Fruit fly (Drosophila melanogaster) ovary, adult (tissue): ENCODE measurements around the gene CG18281.
A peak's percentile ranks its signal among the peaks of the same experiment; 100 is the strongest.
"Not testable (repeated sequence)": the region's sequence is repeated elsewhere in the genome, so short reads cannot be mapped to it uniquely, and the experiment has no call there.

Experiments
- CG17801 ChIP-seq: fragments of 200-800 bp; optimal IDR thresholded peaks from 2 replicates; lab custom pipeline; 2019; ENCODE audit warnings: missing biosample characterization, mild to moderate bottlenecking, missing genetic modification characterization, moderate library complexity; ENCODE audit not compliant: partially characterized antibody

The CG18281 gene

DNA sequence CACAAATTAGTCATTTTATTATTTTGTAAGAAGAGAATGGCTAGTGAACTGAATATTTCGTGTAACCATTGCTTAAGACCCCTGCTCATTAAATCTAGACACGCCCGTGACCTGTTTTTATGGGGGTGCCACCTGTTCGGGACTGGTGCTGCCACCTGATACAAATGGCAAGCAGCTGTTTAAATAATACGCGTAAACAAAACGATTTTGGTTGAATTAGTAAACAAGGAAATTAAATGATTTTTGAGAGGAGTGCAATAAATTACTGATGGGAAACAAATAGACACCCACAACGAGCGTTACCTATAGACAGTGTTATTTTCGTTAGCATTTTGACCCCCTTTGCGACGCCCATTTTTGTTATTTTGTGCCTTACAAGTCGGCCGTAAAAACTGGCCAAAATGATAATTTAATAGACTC lies 24.8 kb upstream of the CG18281 start:
- TF ChIP-seq CG17801 (GFP tag; lab: Kevin White, UChicago) = peak; percentile 87

DNA sequence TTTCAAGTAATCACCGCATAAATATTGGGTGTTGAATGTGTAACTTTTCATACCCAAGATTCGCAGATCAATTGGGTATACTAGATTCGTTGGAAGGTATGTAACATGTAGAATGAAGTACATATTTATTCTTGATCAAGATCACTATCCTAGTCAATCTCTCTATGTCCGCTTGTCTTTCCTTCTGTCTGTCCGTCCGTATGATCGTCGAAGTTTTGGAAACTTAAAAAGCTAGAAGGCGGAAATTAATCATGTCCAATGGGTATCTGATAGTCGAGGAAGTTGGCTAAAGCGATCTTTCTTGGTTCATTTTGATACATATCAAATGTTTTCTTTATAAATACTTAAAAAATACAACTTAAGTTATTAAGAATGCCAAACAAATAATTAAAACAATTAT lies 12.0 kb upstream of the CG18281 start:
- TF ChIP-seq CG17801 (GFP tag; lab: Kevin White, UChicago) = no peak

DNA sequence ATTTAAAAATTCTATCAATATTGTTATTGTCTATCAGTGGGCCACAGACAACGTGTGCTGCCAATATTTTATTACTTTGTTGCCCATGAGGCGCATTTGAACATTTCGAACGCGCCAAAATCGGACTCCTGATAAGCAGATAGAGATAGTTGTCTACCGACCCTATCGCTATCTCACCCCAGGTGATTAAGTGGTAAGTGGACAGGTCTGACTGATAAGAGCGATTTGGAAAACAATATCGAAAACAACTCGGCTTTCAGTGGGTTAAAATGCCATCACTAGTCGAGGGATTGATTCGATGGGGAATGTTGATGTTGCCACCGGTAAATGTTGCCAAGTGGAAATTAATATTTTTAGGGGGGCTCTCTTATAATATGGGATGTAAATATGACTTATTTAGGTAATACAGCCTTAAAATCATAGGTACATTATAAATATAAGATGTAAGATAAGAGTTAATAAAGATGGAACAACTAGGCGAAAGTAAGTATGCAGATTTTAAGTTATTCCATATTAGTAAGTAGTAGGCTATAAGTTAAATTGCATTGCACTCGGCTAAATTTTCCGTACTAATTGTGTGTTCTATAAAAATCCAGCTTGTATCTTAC lies 8.0 kb upstream of the CG18281 start, which contains the start of gene ND-39:
Gene ND-39, plus strand, starts transcription at position 558 of the 608 bp plus-strand sequence.
- TF ChIP-seq CG17801 (GFP tag; lab: Kevin White, UChicago) = no peak

DNA sequence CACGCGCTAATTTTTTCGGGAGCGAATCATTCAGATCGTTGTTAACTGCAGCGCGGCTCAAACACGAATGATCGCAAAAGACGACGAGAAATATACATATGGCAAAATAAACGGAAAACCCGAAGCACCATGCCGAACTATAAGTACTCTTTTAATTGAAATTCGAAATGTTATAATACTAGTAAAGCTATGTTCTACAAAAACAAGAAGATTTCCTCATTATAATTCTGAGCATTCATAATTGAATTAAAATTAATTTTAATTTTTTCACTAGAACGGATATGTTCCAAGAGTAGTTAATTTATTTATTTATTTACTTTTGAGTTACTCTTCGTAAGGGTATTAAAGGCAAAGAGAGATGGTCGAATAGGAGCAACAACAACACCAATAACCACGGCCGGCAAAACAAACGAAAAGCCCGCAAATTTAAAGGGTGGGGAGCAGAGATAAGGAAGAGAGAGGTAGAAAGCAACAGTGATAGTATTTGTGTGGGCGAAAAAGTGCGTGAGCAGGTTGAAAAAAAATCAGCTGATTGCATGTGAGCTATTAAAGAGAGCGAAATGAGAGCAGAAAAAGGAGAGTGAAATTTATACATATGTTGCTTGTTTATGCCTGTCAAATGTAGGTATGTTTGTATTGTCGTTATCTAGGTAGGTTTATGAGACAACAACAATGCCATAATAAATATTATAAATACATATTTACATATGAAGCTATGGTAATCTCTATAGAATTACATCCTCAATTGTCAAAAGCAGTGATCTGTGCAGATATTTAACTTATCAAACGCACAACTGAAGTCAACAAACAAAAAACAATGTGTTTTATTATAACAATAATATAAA lies 6.0 kb upstream of the CG18281 start:
- peak; percentile 95 for TF ChIP-seq CG17801 (GFP tag; lab: Kevin White, UChicago)

DNA sequence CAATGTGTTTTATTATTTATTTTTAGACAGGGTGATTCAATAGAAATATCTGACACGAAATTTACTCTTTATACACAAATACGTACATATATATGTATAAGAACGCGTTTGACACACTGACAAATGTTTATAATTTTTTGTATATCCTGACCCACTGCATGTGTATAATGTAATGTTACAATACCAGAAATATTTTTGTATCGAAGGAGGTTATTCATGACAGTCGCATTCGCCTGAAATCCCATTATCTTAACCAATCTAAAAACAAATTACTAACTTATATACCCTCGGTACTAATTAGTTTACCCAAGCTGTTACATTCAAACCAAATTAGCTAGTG lies 5.4 kb upstream of the CG18281 start:
- TF ChIP-seq CG17801 (GFP tag; lab: Kevin White, UChicago) = no peak

DNA sequence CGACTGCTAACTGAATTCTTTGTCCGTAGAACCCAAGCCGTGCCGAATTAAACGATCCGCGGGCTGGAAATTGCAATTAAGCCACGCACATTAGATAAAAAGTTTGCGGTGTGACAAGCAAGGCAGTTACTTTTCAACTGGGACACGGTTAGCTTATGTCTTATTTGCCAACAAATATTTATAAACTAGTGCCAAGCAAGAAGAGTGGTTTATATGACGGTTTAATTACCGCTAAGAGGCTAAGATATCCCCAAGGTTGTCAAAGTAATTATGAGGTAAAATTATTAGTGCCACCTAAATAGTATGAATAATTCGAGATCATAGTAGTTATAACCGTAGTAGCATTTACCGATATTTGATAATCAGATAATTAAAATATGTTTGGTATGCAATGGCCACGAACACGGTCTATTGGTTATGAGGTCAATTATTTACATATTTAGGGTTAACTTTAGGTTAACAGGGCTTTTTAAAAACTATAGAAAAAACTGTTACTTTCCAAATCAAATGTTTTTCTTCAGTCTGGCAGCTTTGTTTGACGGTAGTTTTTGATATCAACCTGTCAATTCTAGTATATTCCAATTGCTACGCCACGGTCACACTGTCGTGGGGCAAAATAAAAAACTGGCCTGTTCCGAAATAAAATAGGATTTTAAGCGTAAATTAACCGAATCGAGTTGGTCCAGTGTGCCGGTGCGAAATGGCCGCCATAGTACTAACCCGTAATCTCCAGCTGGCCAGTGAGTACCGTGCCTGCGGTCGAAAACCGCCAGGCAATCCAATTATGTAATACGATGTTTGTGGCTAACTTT lies 4.7 kb upstream of the CG18281 start, which contains the start of gene ZnT77C:
Gene ZnT77C, minus strand, starts transcription at position 142 of the 812 bp plus-strand sequence.
- TF ChIP-seq CG17801 (GFP tag; lab: Kevin White, UChicago) = no peak

DNA sequence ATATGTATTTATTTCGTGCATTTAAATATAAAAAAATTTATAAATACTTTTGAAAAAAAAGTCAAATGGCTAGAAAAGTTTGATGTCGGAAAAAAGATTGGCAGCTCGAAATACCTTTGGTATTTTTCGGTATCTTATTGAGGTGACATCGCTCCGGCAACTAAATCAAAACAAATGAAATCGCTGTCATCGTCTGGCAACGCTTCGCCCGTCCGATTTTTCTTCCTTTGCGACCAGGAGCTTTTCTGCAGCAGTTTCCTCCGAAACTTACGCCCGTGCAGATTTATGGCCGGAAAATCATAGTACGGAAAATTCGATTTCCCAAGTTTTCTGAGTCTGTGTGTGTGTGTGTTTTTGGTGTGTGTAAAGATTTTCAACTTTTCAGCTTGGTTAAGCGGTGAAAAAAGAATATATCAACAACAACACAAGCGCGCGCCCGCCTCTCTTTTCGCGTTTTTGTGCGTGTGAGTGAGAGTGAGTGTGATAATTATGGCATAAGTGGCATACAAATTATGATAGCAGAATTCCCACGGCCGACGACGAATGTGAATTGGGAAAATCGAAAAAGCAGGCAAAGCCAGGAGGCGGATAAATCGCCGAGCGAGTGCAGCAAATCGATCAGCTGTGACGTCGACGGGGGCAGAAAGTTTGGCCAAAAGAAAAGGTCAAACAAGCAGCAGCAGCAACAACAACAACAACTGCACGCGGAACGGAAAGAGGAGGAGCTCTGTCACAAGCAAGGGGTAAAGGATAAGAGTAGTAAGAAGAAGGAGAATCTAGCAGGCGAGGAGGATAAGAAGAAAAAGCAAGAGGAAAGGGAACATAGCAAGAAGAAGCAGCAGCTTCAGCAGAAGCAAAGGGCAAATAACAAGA lies 2.3 kb upstream of the CG18281 start, which contains the start of gene CG32425:
Gene CG32425, plus strand, starts transcription at position 200 of the 873 bp plus-strand sequence.
- no peak for TF ChIP-seq CG17801 (GFP tag; lab: Kevin White, UChicago)

DNA sequence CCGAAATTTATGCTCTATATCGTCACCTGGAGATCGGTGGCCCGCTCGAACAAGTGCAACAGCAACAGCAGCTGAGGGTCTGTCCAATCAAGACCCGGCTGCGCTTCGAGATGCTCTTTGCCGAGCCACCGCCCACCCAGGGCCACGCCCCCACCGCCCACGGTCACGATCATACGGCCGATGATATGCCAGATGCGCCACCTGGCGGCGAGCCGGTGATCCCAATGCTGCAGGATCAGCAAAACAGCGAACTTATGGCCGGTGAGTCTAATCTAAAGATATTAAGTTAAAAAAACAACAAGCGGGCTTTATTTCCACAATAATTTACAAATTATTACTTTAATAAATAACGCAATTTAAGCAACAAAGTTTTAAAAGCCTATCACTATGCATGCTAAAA lies 1.4 kb upstream of the CG18281 start:
- TF ChIP-seq CG17801 (GFP tag; lab: Kevin White, UChicago) = no peak

DNA sequence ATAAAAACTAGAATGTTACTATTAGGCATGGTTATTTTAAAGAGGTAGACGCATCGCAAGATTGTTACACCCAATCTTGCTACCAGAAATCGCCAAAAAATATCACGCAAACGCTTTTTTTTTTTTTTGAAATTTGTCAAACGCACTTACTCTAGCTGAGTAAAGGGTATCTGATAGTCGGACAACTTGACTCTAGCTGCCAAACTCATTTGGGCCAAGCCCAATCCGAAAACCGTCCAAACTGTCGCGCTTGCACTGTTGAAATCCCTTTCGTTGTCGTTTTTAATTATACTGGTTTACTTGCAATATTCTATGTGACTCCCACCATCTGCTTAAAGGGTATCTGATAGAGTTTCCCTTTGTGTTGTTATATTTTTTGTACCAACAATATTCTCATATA lies 3.6 kb downstream of the CG18281 start:
- TF ChIP-seq CG17801 (GFP tag; lab: Kevin White, UChicago) = no peak

DNA sequence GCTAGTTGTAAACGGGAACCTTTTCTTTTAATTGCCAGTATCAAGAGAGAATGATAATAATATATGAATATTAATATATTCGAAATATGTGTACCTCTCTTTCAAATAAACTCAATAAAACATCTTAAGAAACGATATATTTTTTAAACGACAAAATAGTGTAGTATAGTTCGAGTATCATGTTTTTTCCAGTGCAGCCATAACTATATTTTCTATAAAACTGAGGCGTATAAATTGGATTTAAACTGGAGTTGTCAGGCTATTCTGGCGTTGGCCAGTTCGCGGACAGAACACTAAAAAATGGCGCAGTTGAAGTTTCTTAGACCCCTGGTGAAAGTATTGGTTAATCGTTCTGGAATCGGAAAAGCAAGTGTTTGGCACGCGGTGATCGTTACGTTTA lies 4.2 kb downstream of the CG18281 start, which contains the start of gene CG17637:
Gene CG17637, plus strand, starts transcription at position 301 of the 400 bp plus-strand sequence.
- not testable (repeated sequence) for TF ChIP-seq CG17801 (GFP tag; lab: Kevin White, UChicago)

DNA sequence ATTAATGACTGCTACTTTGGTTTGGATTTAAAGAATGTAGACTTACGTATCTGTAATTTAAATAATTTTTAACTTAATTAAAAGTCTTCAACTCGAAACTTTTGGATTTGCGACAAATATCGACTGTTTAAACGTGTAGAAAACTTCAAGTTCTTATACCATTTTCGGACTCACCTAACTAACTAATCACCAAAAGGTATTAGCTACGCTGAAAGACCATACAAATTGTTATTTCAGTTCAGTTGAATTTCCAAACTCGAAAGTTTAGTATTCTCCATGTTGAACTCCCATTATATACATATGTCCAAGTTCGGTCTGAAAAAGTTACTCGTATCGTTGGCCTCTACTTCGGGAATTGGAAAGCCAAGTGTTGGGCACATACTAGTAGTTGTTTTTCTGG lies 6.1 kb downstream of the CG18281 start, which contains the start of gene CG5078:
Gene CG5078, plus strand, starts transcription at position 301 of the 400 bp plus-strand sequence.
- no peak for TF ChIP-seq CG17801 (GFP tag; lab: Kevin White, UChicago)

DNA sequence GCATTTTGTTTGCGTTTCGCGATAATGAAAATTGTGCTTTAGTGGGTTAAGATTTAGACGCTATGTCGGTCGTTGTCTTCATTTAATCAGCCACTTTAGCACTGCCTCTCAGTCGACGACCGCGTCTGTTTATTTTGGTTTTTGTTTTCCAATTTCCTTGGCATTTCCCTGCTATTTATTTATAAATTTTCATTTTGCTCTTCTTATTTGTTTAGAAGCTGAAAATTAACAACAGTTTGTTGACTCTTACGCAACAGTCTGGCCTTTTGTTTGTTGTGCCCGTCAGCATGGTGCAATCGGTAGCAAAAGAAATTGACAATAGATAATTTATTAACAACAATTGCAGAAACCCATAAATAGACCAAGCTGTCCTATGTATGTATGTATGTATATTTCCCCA lies 7.9 kb downstream of the CG18281 start:
- no peak for TF ChIP-seq CG17801 (GFP tag; lab: Kevin White, UChicago)

DNA sequence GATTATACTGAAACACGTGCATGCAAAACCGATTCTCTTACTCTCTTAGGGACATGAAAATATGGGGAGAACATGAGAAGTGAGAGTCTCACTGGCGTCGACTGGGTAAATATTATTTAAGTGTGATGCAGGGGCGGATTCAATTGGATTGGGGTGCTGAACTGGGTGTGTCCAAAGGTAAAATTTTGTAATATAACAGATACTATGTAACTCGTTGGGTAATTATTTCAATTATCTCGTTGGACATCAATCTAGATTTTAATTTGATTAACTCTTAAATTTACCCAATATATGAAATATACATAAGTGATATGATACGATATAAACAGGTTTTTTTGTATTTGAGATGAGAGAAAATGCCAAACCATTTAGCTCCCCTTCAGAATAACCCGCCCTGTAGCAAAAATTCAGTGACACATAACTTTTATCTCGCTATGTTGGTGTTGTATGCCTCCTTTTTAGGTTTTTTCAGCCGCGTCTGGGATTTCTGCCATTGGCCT lies 8.6 kb downstream of the CG18281 start:
- TF ChIP-seq CG17801 (GFP tag; lab: Kevin White, UChicago) = peak; percentile 85
